Worm (Caenorhabditis elegans) whole organism, mixed stage, embryonic: ENCODE results near the gene mig-38.

Experiments used
- blmp-1 ChIP-seq: fragments of 150-350 bp; optimal IDR thresholded peaks from 2 replicates; lab custom pipeline; 2014; ENCODE audit warnings: missing biosample characterization, missing genetic modification characterization
- flh-1 ChIP-seq: fragments of 200-800 bp; sonication (Bioruptor generic); optimal IDR thresholded peaks from 2 replicates; lab custom pipeline; 2018; ENCODE audit warnings: mild to moderate bottlenecking, missing genetic modification characterization, moderate library complexity, missing compliant biosample characterization
- lin-13 ChIP-seq: fragments of 150-350 bp; optimal IDR thresholded peaks from 2 replicates; lab custom pipeline; 2014; ENCODE audit warnings: missing biosample characterization, missing genetic modification characterization
- mab-5 ChIP-seq: fragments of 150-350 bp; optimal IDR thresholded peaks from 2 replicates; lab custom pipeline; 2014; ENCODE audit warnings: missing biosample characterization, missing genetic modification characterization
- mep-1 ChIP-seq: fragments of 150-350 bp; optimal IDR thresholded peaks from 2 replicates; lab custom pipeline; 2017; ENCODE audit warnings: missing biosample characterization, missing genetic modification reagents, missing genetic modification characterization, inconsistent platforms
- nhr-12 ChIP-seq: fragments of 150-350 bp; optimal IDR thresholded peaks from 2 replicates; lab custom pipeline; 2014; ENCODE audit warnings: missing biosample characterization, missing genetic modification characterization
- nhr-28 ChIP-seq: fragments of 150-350 bp; optimal IDR thresholded peaks from 2 replicates; lab custom pipeline; 2014; ENCODE audit warnings: missing biosample characterization, missing genetic modification characterization
- nhr-76 ChIP-seq: sonication (generic microtip); optimal IDR thresholded peaks from 2 replicates; lab custom pipeline; 2017; ENCODE audit warnings: missing biosample characterization, missing genetic modification characterization
- pha-4 ChIP-seq: fragments of 150-350 bp; optimal IDR thresholded peaks from 2 replicates; lab custom pipeline; 2018; ENCODE audit warnings: missing biosample characterization, missing genetic modification reagents, missing genetic modification characterization
- snpc-4 ChIP-seq: fragments of 150-350 bp; optimal IDR thresholded peaks from 2 replicates; lab custom pipeline; 2014; ENCODE audit warnings: missing biosample characterization, missing genetic modification characterization
- unc-120 ChIP-seq: sonication (generic microtip); optimal IDR thresholded peaks from 2 replicates; lab custom pipeline; 2017; ENCODE audit warnings: missing genetic modification characterization, missing compliant biosample characterization; ENCODE audit not compliant: poor library complexity, severe bottlenecking
- unc-39 ChIP-seq: fragments of 150-350 bp; optimal IDR thresholded peaks from 2 replicates; lab custom pipeline; 2014; ENCODE audit warnings: missing biosample characterization, missing genetic modification characterization
- unc-62 ChIP-seq: fragments of 150-350 bp; optimal IDR thresholded peaks from 2 replicates; lab custom pipeline; 2014; ENCODE audit warnings: missing biosample characterization, missing genetic modification reagents, missing genetic modification characterization

ce11 chrIV:11625482-11625881, 31.4 kb downstream of the mig-38 start, which contains the start of gene lys-5:
- TF ChIP-seq unc-62 (no peak), pha-4 (tag; lab: Kevin White, UChicago) (no peak), nhr-76 (tag; lab: Kevin White, UChicago) (no peak), snpc-4 (tag; lab: Kevin White, UChicago) (no peak), unc-120 (tag; lab: Kevin White, UChicago) (no peak), mep-1 (no peak), mab-5 (tag; lab: Kevin White, UChicago) (no peak), unc-39 (tag; lab: Kevin White, UChicago) (no peak), nhr-28 (tag; lab: Kevin White, UChicago) (no peak), lin-13 (tag; lab: Kevin White, UChicago) (no peak), flh-1 (GFP tag; lab: Kevin White, UChicago) (no peak), blmp-1 (tag; lab: Kevin White, UChicago) (no peak), nhr-12 (tag; lab: Kevin White, UChicago) (no peak)
